Fruit fly (Drosophila melanogaster) whole organism, embryonic: Measurements from ENCODE around the gene CG17562.

Experiments used
- B-H1 ChIP-seq: fragments of 200-800 bp; sonication (Bioruptor generic); IDR thresholded peaks from 3 replicates; pipeline ENCODE4 v1.3.6; 2022; ENCODE audit warnings: missing biosample characterization, missing genetic modification characterization
- BtbVII ChIP-seq: fragments of 200-800 bp; sonication (Bioruptor generic); optimal IDR thresholded peaks from 3 replicates; lab custom pipeline; 2017; ENCODE audit warnings: missing biosample characterization, mild to moderate bottlenecking, missing genetic modification characterization
- CG10267 ChIP-seq: fragments of 200-800 bp; sonication (Bioruptor generic); optimal IDR thresholded peaks from 2 replicates; lab custom pipeline; 2018; ENCODE audit warnings: missing biosample characterization, mild to moderate bottlenecking, missing genetic modification characterization, moderate library complexity
- CG10274 ChIP-seq: fragments of 200-800 bp; sonication (Bioruptor generic); optimal IDR thresholded peaks from 3 replicates; lab custom pipeline; 2017; ENCODE audit warnings: missing biosample characterization, mild to moderate bottlenecking, missing genetic modification characterization
- CG11456 ChIP-seq: fragments of 200-800 bp; sonication (Bioruptor generic); IDR thresholded peaks from 3 replicates; pipeline ENCODE4 v1.3.6; 2022; ENCODE audit warnings: missing biosample characterization, missing genetic modification characterization
- CG14667 ChIP-seq: fragments of 200-800 bp; sonication (Bioruptor generic); IDR thresholded peaks from 2 replicates; pipeline ENCODE4 v1.3.6; 2022; ENCODE audit warnings: missing biosample characterization, missing genetic modification characterization
- CG15479 ChIP-seq: fragments of 200-800 bp; sonication (Bioruptor generic); optimal IDR thresholded peaks from 3 replicates; lab custom pipeline; 2019; ENCODE audit warnings: missing biosample characterization, mild to moderate bottlenecking, missing genetic modification characterization, moderate library complexity
- CG1603 ChIP-seq: fragments of 200-800 bp; sonication (Bioruptor generic); optimal IDR thresholded peaks from 2 replicates; lab custom pipeline; 2019; ENCODE audit warnings: missing biosample characterization, mild to moderate bottlenecking, missing genetic modification characterization, moderate library complexity
- CG17328 ChIP-seq: fragments of 200-800 bp; sonication (Bioruptor generic); IDR thresholded peaks from 2 replicates; pipeline ENCODE4 v1.3.6; 2022; ENCODE audit warnings: missing biosample characterization, missing genetic modification characterization
- CG2116 ChIP-seq: fragments of 200-800 bp; sonication (Bioruptor generic); optimal IDR thresholded peaks from 3 replicates; lab custom pipeline; 2018; ENCODE audit warnings: missing biosample characterization, mild to moderate bottlenecking, missing genetic modification characterization
- CG34376 ChIP-seq: fragments of 200-800 bp; sonication (Bioruptor generic); optimal IDR thresholded peaks from 2 replicates; lab custom pipeline; 2018; ENCODE audit warnings: missing biosample characterization, mild to moderate bottlenecking, missing genetic modification characterization
- CG4328 ChIP-seq: fragments of 200-800 bp; sonication (Bioruptor generic); optimal IDR thresholded peaks from 3 replicates; lab custom pipeline; 2017; ENCODE audit warnings: missing biosample characterization, missing genetic modification reagents, missing genetic modification characterization
- CG4404 ChIP-seq: fragments of 200-800 bp; sonication (Bioruptor generic); IDR thresholded peaks from 2 replicates; pipeline ENCODE4 v1.3.6; 2022; ENCODE audit warnings: missing biosample characterization, missing genetic modification characterization
- CG5245 ChIP-seq: fragments of 200-800 bp; sonication (Bioruptor generic); optimal IDR thresholded peaks from 3 replicates; lab custom pipeline; 2016; ENCODE audit warnings: missing biosample characterization, missing genetic modification characterization
- CG6791 ChIP-seq: fragments of 200-800 bp; sonication (Bioruptor generic); IDR thresholded peaks from 3 replicates; pipeline ENCODE4 v1.3.6; 2022; ENCODE audit warnings: missing biosample characterization, missing genetic modification characterization; ENCODE audit not compliant: partially characterized antibody
- CG7556 ChIP-seq: fragments of 200-800 bp; sonication (Bioruptor generic); optimal IDR thresholded peaks from 2 replicates; lab custom pipeline; 2017; ENCODE audit warnings: missing biosample characterization, mild to moderate bottlenecking, missing genetic modification characterization
- CG7786 ChIP-seq: fragments of 200-800 bp; sonication (Bioruptor generic); optimal IDR thresholded peaks from 2 replicates; lab custom pipeline; 2016; ENCODE audit warnings: missing biosample characterization, missing genetic modification characterization
- CG7987 ChIP-seq: fragments of 200-800 bp; sonication (Bioruptor generic); optimal IDR thresholded peaks from 2 replicates; lab custom pipeline; 2018; ENCODE audit warnings: missing biosample characterization, mild to moderate bottlenecking, missing genetic modification characterization, moderate library complexity
- CG9727 ChIP-seq: fragments of 200-800 bp; sonication (Bioruptor generic); optimal IDR thresholded peaks from 3 replicates; lab custom pipeline; 2017; ENCODE audit warnings: missing biosample characterization, mild to moderate bottlenecking, missing genetic modification characterization
- Chrac-16 ChIP-seq: fragments of 200-800 bp; sonication (Bioruptor generic); optimal IDR thresholded peaks from 3 replicates; lab custom pipeline; 2016; ENCODE audit warnings: missing biosample characterization, missing genetic modification characterization
- Elba2 ChIP-seq: fragments of 200-800 bp; sonication (Bioruptor generic); optimal IDR thresholded peaks from 3 replicates; lab custom pipeline; 2016; ENCODE audit warnings: missing biosample characterization, missing genetic modification characterization
- HLH54F ChIP-seq: fragments of 200-800 bp; sonication (Bioruptor generic); optimal IDR thresholded peaks from 3 replicates; lab custom pipeline; 2016; ENCODE audit warnings: missing biosample characterization, missing genetic modification characterization
- Hand ChIP-seq: fragments of 200-800 bp; sonication (Bioruptor generic); optimal IDR thresholded peaks from 2 replicates; lab custom pipeline; 2017; ENCODE audit warnings: mild to moderate bottlenecking, missing biosample characterization, missing genetic modification reagents, missing genetic modification characterization
- Hr39 ChIP-seq: fragments of >200 bp; optimal IDR thresholded peaks from 2 replicates; lab custom pipeline; 2017
- Mrtf ChIP-seq: fragments of 200-800 bp; sonication (Bioruptor generic); IDR thresholded peaks from 3 replicates; pipeline ENCODE4 v1.3.6; 2022; ENCODE audit warnings: missing biosample characterization, missing genetic modification characterization
- NfI ChIP-seq: fragments of 200-800 bp; sonication (Bioruptor generic); optimal IDR thresholded peaks from 3 replicates; lab custom pipeline; 2018; ENCODE audit warnings: missing biosample characterization, mild to moderate bottlenecking, missing genetic modification characterization, moderate library complexity
- Optix ChIP-seq: fragments of 200-800 bp; sonication (Bioruptor generic); IDR thresholded peaks from 3 replicates; pipeline ENCODE4 v1.3.6; 2022; ENCODE audit warnings: missing biosample characterization, missing genetic modification characterization
- Sox100B ChIP-seq: fragments of 200-800 bp; sonication (Bioruptor generic); optimal IDR thresholded peaks from 3 replicates; lab custom pipeline; 2018; ENCODE audit warnings: missing biosample characterization, mild to moderate bottlenecking, missing genetic modification characterization
- Sox102F ChIP-seq: fragments of 200-800 bp; sonication (Bioruptor generic); optimal IDR thresholded peaks from 2 replicates; lab custom pipeline; 2018; ENCODE audit warnings: missing biosample characterization, mild to moderate bottlenecking, missing genetic modification characterization, moderate library complexity
- Stat92E ChIP-seq, 3 experiments: fragments of >200 bp in 2 of 3; fragments of 200-800 bp in 1 of 3; sonication (Bioruptor generic) in 1 of 3; optimal IDR thresholded peaks; 2 replicates each; lab custom pipeline; 2017 to 2019; ENCODE audit warnings: missing biosample characterization in 3 of 3, missing genetic modification characterization in 3 of 3, mild to moderate bottlenecking in 1 of 3, moderate library complexity in 1 of 3
- bcd ChIP-seq: fragments of 200-800 bp; sonication (Bioruptor generic); optimal IDR thresholded peaks from 2 replicates; lab custom pipeline; 2017; ENCODE audit warnings: missing biosample characterization, mild to moderate bottlenecking, missing genetic modification characterization
- chn ChIP-seq: fragments of 200-800 bp; sonication (Bioruptor generic); optimal IDR thresholded peaks from 2 replicates; lab custom pipeline; 2016; ENCODE audit warnings: missing biosample characterization, missing genetic modification characterization
- crp ChIP-seq, 2 experiments: fragments of 200-800 bp; sonication (Bioruptor generic); optimal IDR thresholded peaks; 2 replicates in 1 of 2; 3 replicates in 1 of 2; lab custom pipeline; 2017; ENCODE audit warnings: missing biosample characterization in 2 of 2, missing genetic modification characterization in 2 of 2, mild to moderate bottlenecking in 1 of 2, moderate library complexity in 1 of 2
- dm ChIP-seq: fragments of 200-800 bp; sonication (Bioruptor generic); optimal IDR thresholded peaks from 3 replicates; lab custom pipeline; 2016; ENCODE audit warnings: missing biosample characterization, missing genetic modification characterization
- dysf ChIP-seq: fragments of 200-800 bp; sonication (Bioruptor generic); IDR thresholded peaks from 3 replicates; pipeline ENCODE4 v1.3.6; 2022; ENCODE audit warnings: missing biosample characterization, missing genetic modification characterization
- fd102C ChIP-seq: fragments of 200-800 bp; sonication (Bioruptor generic); optimal IDR thresholded peaks from 2 replicates; lab custom pipeline; 2018; ENCODE audit warnings: missing biosample characterization, mild to moderate bottlenecking, missing genetic modification characterization, moderate library complexity
- gsb ChIP-seq: fragments of 200-800 bp; sonication (Bioruptor generic); IDR thresholded peaks from 2 replicates; pipeline ENCODE4 v1.3.6; 2022; ENCODE audit warnings: missing biosample characterization, missing genetic modification characterization
- hbn ChIP-seq: fragments of 200-800 bp; sonication (Bioruptor generic); IDR thresholded peaks from 2 replicates; pipeline ENCODE4 v1.3.6; 2022; ENCODE audit warnings: missing biosample characterization, missing genetic modification characterization; ENCODE audit not compliant: partially characterized antibody
- jigr1 ChIP-seq: fragments of 200-800 bp; sonication (Bioruptor generic); IDR thresholded peaks from 3 replicates; pipeline ENCODE4 v1.3.6; 2022; ENCODE audit warnings: missing biosample characterization, missing genetic modification characterization
- kah ChIP-seq: fragments of 200-800 bp; sonication (Bioruptor generic); optimal IDR thresholded peaks from 2 replicates; lab custom pipeline; 2018; ENCODE audit warnings: missing biosample characterization, mild to moderate bottlenecking, missing genetic modification characterization
- lola ChIP-seq, 3 experiments: fragments of >200 bp in 2 of 3; fragments of 200-800 bp in 1 of 3; sonication (Bioruptor generic) in 1 of 3; optimal IDR thresholded peaks; 2 replicates each; lab custom pipeline; 2017 to 2019; ENCODE audit warnings: missing biosample characterization in 3 of 3, missing genetic modification characterization in 3 of 3, mild to moderate bottlenecking in 1 of 3, moderate library complexity in 1 of 3
- p53 ChIP-seq: fragments of 200-800 bp; sonication (Bioruptor generic); optimal IDR thresholded peaks from 2 replicates; lab custom pipeline; 2016; ENCODE audit warnings: missing biosample characterization, missing genetic modification characterization
- pfk ChIP-seq: fragments of 200-800 bp; sonication (Bioruptor generic); optimal IDR thresholded peaks from 2 replicates; lab custom pipeline; 2018; ENCODE audit warnings: missing biosample characterization, mild to moderate bottlenecking, missing genetic modification characterization, moderate library complexity
- sc ChIP-seq, 3 experiments: fragments of >200 bp in 2 of 3; fragments of 200-800 bp in 1 of 3; sonication (Bioruptor generic) in 1 of 3; optimal IDR thresholded peaks; 2 replicates in 2 of 3; 3 replicates in 1 of 3; lab custom pipeline; 2017; ENCODE audit warnings: mild to moderate bottlenecking in 1 of 3, missing biosample characterization in 1 of 3, missing genetic modification characterization in 1 of 3, missing genetic modification reagents in 1 of 3
- sens ChIP-seq: fragments of 200-800 bp; sonication (Bioruptor generic); peaks from one replicate; lab custom pipeline; 2016; ENCODE audit warnings: missing biosample characterization, missing genetic modification characterization
- sima ChIP-seq: fragments of 200-800 bp; sonication (Bioruptor generic); optimal IDR thresholded peaks from 2 replicates; lab custom pipeline; 2016; ENCODE audit warnings: missing biosample characterization, missing genetic modification characterization
- sisA ChIP-seq: fragments of 200-800 bp; sonication (Bioruptor generic); IDR thresholded peaks from 2 replicates; pipeline ENCODE4 v1.3.6; 2022; ENCODE audit warnings: missing biosample characterization, missing genetic modification characterization
- so ChIP-seq: fragments of 200-800 bp; sonication (Bioruptor generic); IDR thresholded peaks from 3 replicates; pipeline ENCODE4 v1.3.6; 2022; ENCODE audit warnings: missing biosample characterization, missing genetic modification characterization
- vnd ChIP-seq: fragments of 200-800 bp; sonication (Bioruptor generic); IDR thresholded peaks from 3 replicates; pipeline ENCODE4 v1.3.6; 2022; ENCODE audit warnings: missing biosample characterization, missing genetic modification characterization; ENCODE audit not compliant: partially characterized antibody

Gene CG17562

DNA sequence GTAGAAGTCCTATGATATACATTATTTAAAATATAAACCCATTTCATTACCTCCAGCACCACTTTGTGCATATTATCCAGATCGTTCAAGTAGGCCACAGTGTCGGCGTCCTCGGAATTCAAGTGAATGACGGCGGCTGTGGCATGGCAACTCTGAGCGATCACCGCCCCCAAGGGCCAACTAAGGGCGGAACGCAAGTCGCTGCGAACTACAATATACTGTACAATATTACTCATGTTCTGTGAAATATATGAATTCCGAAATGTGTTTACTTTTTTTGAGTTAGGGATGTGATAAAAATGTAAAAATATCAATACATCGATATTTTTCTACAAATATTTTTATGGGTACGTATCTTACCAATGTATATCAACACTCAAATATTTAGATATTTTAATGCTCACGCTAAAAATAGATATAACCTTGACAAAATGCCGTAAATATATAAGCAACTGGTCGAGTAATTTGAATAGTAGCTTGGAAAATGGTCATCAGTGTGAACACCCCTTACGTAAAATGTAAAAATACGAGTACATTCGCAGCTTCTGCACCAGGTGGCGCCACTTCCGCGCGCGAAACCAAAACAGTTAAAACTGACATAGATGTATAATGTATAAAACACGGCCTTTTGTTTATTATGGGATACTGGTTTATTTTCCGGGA, 41.5 kb upstream of the CG17562 start, which contains the start of gene CG14903 (continued):
- TF ChIP-seq CG5245 (GFP tag; lab: Kevin White, UChicago) (peak; percentile 39), CG10267 (tag; lab: Kevin White, UChicago) (peak; percentile 50), CG2116 (peak; percentile 48), Stat92E (GFP tag; optimal IDR thresholded peaks at IDR 0.05; lab: Kevin White, UChicago) (no peak), CG7556 (GFP tag; lab: Kevin White, UChicago) (no peak), chn (GFP tag; lab: Kevin White, UChicago) (peak; percentile 26), sc (optimal IDR thresholded peaks at IDR 0.05; lab: Kevin White, UChicago) (no peak), sc (GFP tag; optimal IDR thresholded peaks at IDR 0.05; lab: Kevin White, UChicago) (no peak), sisA (GFP tag; lab: Robert Waterston, UW) (peak; percentile 69), pfk (GFP tag; lab: Kevin White, UChicago) (no peak), CG17328 (no peak), Mrtf (GFP tag; lab: Robert Waterston, UW) (0 out of 3 replicates have a peak, but pooled peaks have one; percentile 17), vnd (peak; percentile 62; the same call in 2 of the 3 replicates), bcd (GFP tag; lab: Kevin White, UChicago) (peak; percentile 49), NfI (GFP tag; lab: Kevin White, UChicago) (peak; percentile 11), CG34376 (GFP tag; lab: Kevin White, UChicago) (no peak), gsb (GFP tag; lab: Robert Waterston, UW) (no peak), CG7786 (peak; percentile 17), CG9727 (GFP tag; lab: Kevin White, UChicago) (peak; percentile 44), CG10274 (GFP tag; lab: Kevin White, UChicago) (no peak), B-H1 (GFP tag; lab: Robert Waterston, UW) (no peak), sens (GFP tag; lab: Kevin White, UChicago) (peak; percentile 81), Hand (GFP tag; lab: Kevin White, UChicago) (no peak), CG1603 (tag; lab: Kevin White, UChicago) (peak; percentile 32), Sox102F (GFP tag; lab: Kevin White, UChicago) (peak; percentile 3), so (no peak), jigr1 (GFP tag; lab: Robert Waterston, UW) (no peak), Optix (GFP tag; lab: Robert Waterston, UW) (no peak), sima (no peak), HLH54F (GFP tag; lab: Kevin White, UChicago) (peak; percentile 20), CG7987 (GFP tag; lab: Kevin White, UChicago) (no peak), Hr39 (lab: Kevin White, UChicago) (no peak), dm (GFP tag; lab: Kevin White, UChicago) (peak; percentile 27), CG4404 (no peak), lola (GFP tag; optimal IDR thresholded peaks at IDR 0.05; lab: Kevin White, UChicago) (no peak), Elba2 (GFP tag; lab: Kevin White, UChicago) (no peak), p53 (GFP tag; lab: Kevin White, UChicago) (no peak), CG6791 (GFP tag; lab: Robert Waterston, UW) (peak; percentile 69; the same call in 2 of the 3 replicates), CG14667 (no peak), Sox100B (GFP tag; lab: Kevin White, UChicago) (no peak), fd102C (GFP tag; lab: Kevin White, UChicago) (no peak), crp (GFP tag; optimal IDR thresholded peaks at IDR 0.05; lab: Kevin White, UChicago) (no peak), kah (GFP tag; lab: Kevin White, UChicago) (no peak), hbn (GFP tag; lab: Robert Waterston, UW) (peak; percentile 56), dysf (GFP tag; lab: Robert Waterston, UW) (no peak), CG11456 (0 out of 3 replicates have a peak, but pooled peaks have one; percentile 18), Chrac-16 (GFP tag; lab: Kevin White, UChicago) (peak; percentile 12), BtbVII (GFP tag; lab: Kevin White, UChicago) (no peak), CG15479 (no peak), CG4328 (no peak)
